Worm (Caenorhabditis elegans) whole organism, L1 larva: ENCODE results near the gene C03C10.7.

Source experiments
- F16B12.6 ChIP-seq: fragments of 150-350 bp; optimal IDR thresholded peaks from 2 replicates; lab custom pipeline; 2014; ENCODE audit warnings: missing biosample characterization, missing genetic modification characterization
- aha-1 ChIP-seq: fragments of 150-350 bp; optimal IDR thresholded peaks from 2 replicates; lab custom pipeline; 2014; ENCODE audit warnings: missing biosample characterization, missing genetic modification characterization
- ceh-82 ChIP-seq, 3 experiments: fragments of 150-350 bp in 1 of 3; sonication (generic microtip) in 2 of 3; optimal IDR thresholded peaks; 2 replicates each; lab custom pipeline; 2014 to 2017; ENCODE audit warnings: missing biosample characterization in 3 of 3, missing genetic modification characterization in 3 of 3
- ceh-88 ChIP-seq: fragments of 200-800 bp; sonication (Bioruptor generic); IDR thresholded peaks from 2 replicates; pipeline ENCODE4 v1.3.6; 2022; ENCODE audit warnings: missing genetic modification characterization, missing compliant biosample characterization
- dpl-1 ChIP-seq, 3 experiments: fragments of 150-350 bp in 2 of 3; sonication (generic microtip) in 1 of 3; optimal IDR thresholded peaks; 2 replicates each; lab custom pipeline; 2014 to 2017; ENCODE audit warnings: missing biosample characterization in 3 of 3, missing genetic modification characterization in 3 of 3, missing genetic modification reagents in 3 of 3
- dsc-1 ChIP-seq: sonication (generic microtip); optimal IDR thresholded peaks from 2 replicates; lab custom pipeline; 2016; ENCODE audit warnings: mild to moderate bottlenecking, missing genetic modification characterization, missing compliant biosample characterization
- efl-1 ChIP-seq, 4 experiments: fragments of 150-350 bp; optimal IDR thresholded peaks in 3 of 4; peaks in 1 of 4; 1 replicate in 1 of 4; 2 replicates in 3 of 4; lab custom pipeline; 2014; ENCODE audit warnings: missing biosample characterization in 2 of 4, missing genetic modification characterization in 2 of 4, missing genetic modification reagents in 2 of 4
- egl-13 ChIP-seq: sonication (generic microtip); optimal IDR thresholded peaks from 2 replicates; lab custom pipeline; 2016; ENCODE audit warnings: missing genotype, missing genetic modification reagents, missing genetic modification characterization, missing compliant biosample characterization
- egl-27 ChIP-seq, 2 experiments: fragments of 150-350 bp in 1 of 2; sonication (generic microtip); optimal IDR thresholded peaks; 3 replicates each; lab custom pipeline; 2017 to 2018; ENCODE audit warnings: missing biosample characterization in 2 of 2, missing genetic modification characterization in 2 of 2, missing genetic modification reagents in 2 of 2
- elt-2 ChIP-seq: sonication (generic microtip); optimal IDR thresholded peaks from 2 replicates; lab custom pipeline; 2016; ENCODE audit warnings: missing genetic modification characterization, mild to moderate bottlenecking, inconsistent platforms, missing compliant biosample characterization, missing genetic modification reagents
- elt-3 ChIP-seq, 6 experiments: fragments of 150-350 bp in 1 of 6; sonication (generic microtip); optimal IDR thresholded peaks; 2 replicates each; lab custom pipeline; 2017 to 2018; ENCODE audit warnings: missing biosample characterization in 6 of 6, missing genetic modification characterization in 6 of 6, inconsistent platforms in 1 of 6
- fkh-10 ChIP-seq: sonication (generic microtip); optimal IDR thresholded peaks from 2 replicates; lab custom pipeline; 2017; ENCODE audit warnings: missing biosample characterization, missing genetic modification reagents, missing genetic modification characterization
- fkh-4 ChIP-seq: sonication (generic microtip); optimal IDR thresholded peaks from 2 replicates; lab custom pipeline; 2016; ENCODE audit warnings: missing compliant biosample characterization, missing genetic modification characterization, borderline replicate concordance
- fkh-8 ChIP-seq: sonication (generic microtip); optimal IDR thresholded peaks from 2 replicates; lab custom pipeline; 2016; ENCODE audit warnings: mild to moderate bottlenecking, missing genetic modification characterization, missing compliant biosample characterization
- grh-1 ChIP-seq: fragments of 200-800 bp; sonication (Bioruptor generic); IDR thresholded peaks from 2 replicates; pipeline ENCODE4 v1.3.6; 2022; ENCODE audit warnings: missing genetic modification reagents, missing genetic modification characterization, missing compliant biosample characterization
- hlh-4 ChIP-seq: sonication (generic microtip); optimal IDR thresholded peaks from 2 replicates; lab custom pipeline; 2016; ENCODE audit warnings: mild to moderate bottlenecking, missing genetic modification characterization, missing compliant biosample characterization
- irx-1 ChIP-seq: sonication (generic microtip); optimal IDR thresholded peaks from 2 replicates; lab custom pipeline; 2016; ENCODE audit warnings: missing genetic modification characterization, missing compliant biosample characterization
- isw-1 ChIP-seq: fragments of 200-800 bp; sonication (Bioruptor generic); IDR thresholded peaks from 2 replicates; pipeline ENCODE4 v1.3.6; 2022; ENCODE audit warnings: missing genetic modification characterization, missing compliant biosample characterization
- lin-13 ChIP-seq: fragments of 150-350 bp; optimal IDR thresholded peaks from 2 replicates; lab custom pipeline; 2014; ENCODE audit warnings: missing biosample characterization, missing genetic modification reagents, missing genetic modification characterization
- lin-14 ChIP-seq: fragments of 200-800 bp; sonication (Bioruptor generic); optimal IDR thresholded peaks from 2 replicates; lab custom pipeline; 2018; ENCODE audit warnings: mild to moderate bottlenecking, missing genetic modification characterization, moderate library complexity, missing compliant biosample characterization
- lin-35 ChIP-seq, 2 experiments: fragments of 150-350 bp; optimal IDR thresholded peaks; 2 replicates each; lab custom pipeline; 2014; ENCODE audit warnings: missing biosample characterization in 2 of 2, missing genetic modification characterization in 2 of 2, missing genetic modification reagents in 2 of 2
- lir-3 ChIP-seq: sonication (generic microtip); optimal IDR thresholded peaks from 2 replicates; lab custom pipeline; 2016; ENCODE audit warnings: mild to moderate bottlenecking, missing genetic modification characterization, moderate library complexity, missing compliant biosample characterization; ENCODE audit not compliant: poor library complexity
- lsy-2 ChIP-seq, 2 experiments: fragments of 150-350 bp; optimal IDR thresholded peaks; 2 replicates each; lab custom pipeline; 2014; ENCODE audit warnings: missing biosample characterization in 2 of 2, missing genetic modification characterization in 2 of 2
- mdl-1 ChIP-seq, 2 experiments: fragments of 150-350 bp; optimal IDR thresholded peaks; 2 replicates each; lab custom pipeline; 2014 to 2017; ENCODE audit warnings: missing biosample characterization in 2 of 2, missing genetic modification characterization in 2 of 2, inconsistent platforms in 1 of 2
- nhr-11 ChIP-seq: fragments of 150-350 bp; optimal IDR thresholded peaks from 2 replicates; lab custom pipeline; 2014; ENCODE audit warnings: missing biosample characterization, missing genetic modification characterization
- nhr-19 ChIP-seq: fragments of 200-800 bp; sonication (Bioruptor generic); conservative IDR thresholded peaks from 2 replicates; pipeline ENCODE4 v1.3.6; 2022; ENCODE audit warnings: missing genetic modification characterization, missing compliant biosample characterization
- nhr-237 ChIP-seq: fragments of 150-350 bp; optimal IDR thresholded peaks from 2 replicates; lab custom pipeline; 2014; ENCODE audit warnings: missing biosample characterization, missing genetic modification characterization
- nhr-28 ChIP-seq: fragments of 150-350 bp; optimal IDR thresholded peaks from 2 replicates; lab custom pipeline; 2014; ENCODE audit warnings: missing biosample characterization, missing genetic modification characterization
- nhr-47 ChIP-seq: sonication (generic microtip); optimal IDR thresholded peaks from 2 replicates; lab custom pipeline; 2016; ENCODE audit warnings: mild to moderate bottlenecking, missing genetic modification characterization, moderate library complexity, missing compliant biosample characterization
- nhr-71 ChIP-seq: sonication (generic microtip); optimal IDR thresholded peaks from 2 replicates; lab custom pipeline; 2016; ENCODE audit warnings: mild to moderate bottlenecking, missing genetic modification characterization, moderate library complexity, missing compliant biosample characterization
- pax-3 ChIP-seq: fragments of 200-800 bp; sonication (Bioruptor generic); optimal IDR thresholded peaks from 2 replicates; lab custom pipeline; 2018; ENCODE audit warnings: mild to moderate bottlenecking, missing genetic modification characterization, moderate library complexity, missing compliant biosample characterization
- snu-23 ChIP-seq: sonication (generic microtip); optimal IDR thresholded peaks from 2 replicates; lab custom pipeline; 2016; ENCODE audit warnings: missing genetic modification characterization, missing compliant biosample characterization
- sptf-1 ChIP-seq: fragments of 150-350 bp; optimal IDR thresholded peaks from 2 replicates; lab custom pipeline; 2014; ENCODE audit warnings: missing biosample characterization, missing genetic modification characterization
- swsn-7 ChIP-seq: sonication (generic microtip); optimal IDR thresholded peaks from 2 replicates; lab custom pipeline; 2016; ENCODE audit warnings: missing genetic modification characterization, missing compliant biosample characterization
- tbx-2 ChIP-seq: sonication (generic microtip); optimal IDR thresholded peaks from 2 replicates; lab custom pipeline; 2016; ENCODE audit warnings: missing genetic modification characterization, missing compliant biosample characterization
- unc-62 ChIP-seq: fragments of 150-350 bp; optimal IDR thresholded peaks from 2 replicates; lab custom pipeline; 2014; ENCODE audit warnings: missing biosample characterization, missing genetic modification reagents, missing genetic modification characterization
- unc-86 ChIP-seq: sonication (generic microtip); optimal IDR thresholded peaks from 2 replicates; lab custom pipeline; 2016; ENCODE audit warnings: missing genetic modification characterization, missing compliant biosample characterization
- unc-98 ChIP-seq: fragments of 200-800 bp; sonication (Bioruptor generic); IDR thresholded peaks from 2 replicates; pipeline ENCODE4 v1.3.6; 2022; ENCODE audit warnings: missing genetic modification characterization, missing compliant biosample characterization
- xbp-1 ChIP-seq: sonication (generic microtip); optimal IDR thresholded peaks from 2 replicates; lab custom pipeline; 2016; ENCODE audit warnings: missing genetic modification characterization, missing compliant biosample characterization
- ztf-4 ChIP-seq: fragments of 150-350 bp; optimal IDR thresholded peaks from 2 replicates; lab custom pipeline; 2014; ENCODE audit warnings: missing biosample characterization, missing genetic modification characterization

The C03C10.7 gene

ce11 chrIII:4063724-4064123 is 32.1 kb upstream of the C03C10.7 start:
- TF ChIP-seq tbx-2 (tag; lab: Kevin White, UChicago): peak; percentile 60
- TF ChIP-seq ztf-4 (tag; lab: Kevin White, UChicago): no peak
- TF ChIP-seq isw-1 (GFP tag; lab: Robert Waterston, UW): peak; percentile 43
- peak; percentile 14 for TF ChIP-seq egl-13 (tag; lab: Kevin White, UChicago)
- TF ChIP-seq fkh-4: no peak
- no peak for TF ChIP-seq mdl-1 (tag; optimal IDR thresholded peaks at IDR 0.05; lab: Kevin White, UChicago)
- TF ChIP-seq grh-1 (GFP tag; lab: Robert Waterston, UW): no peak
- TF ChIP-seq nhr-11 (tag; lab: Kevin White, UChicago): no peak
- TF ChIP-seq ceh-82 (tag; optimal IDR thresholded peaks at IDR 0.05; lab: Kevin White, UChicago): peak in 2 of 3 experiments; percentile 32 to 87
- peak in 1 of 3 experiments; percentile 39 for TF ChIP-seq dpl-1 (GFP tag; optimal IDR thresholded peaks at IDR 0.05; lab: Kevin White, UChicago)
- TF ChIP-seq hlh-4 (tag; lab: Kevin White, UChicago): no peak
- TF ChIP-seq fkh-10 (GFP tag; lab: Kevin White, UChicago): peak; percentile 15
- no peak for TF ChIP-seq unc-62 (GFP tag; lab: Kevin White, UChicago)
- peak; percentile 40 for TF ChIP-seq nhr-47 (tag; lab: Kevin White, UChicago)
- peak in 1 of 2 experiments; percentile 50 for TF ChIP-seq lin-35 (GFP tag; optimal IDR thresholded peaks at IDR 0.05; lab: Kevin White, UChicago)
- peak; percentile 15 for TF ChIP-seq F16B12.6 (tag; lab: Kevin White, UChicago)
- peak in 1 of 2 experiments; percentile 49 for TF ChIP-seq lsy-2 (tag; optimal IDR thresholded peaks at IDR 0.05; lab: Kevin White, UChicago)
- TF ChIP-seq fkh-8 (tag; lab: Kevin White, UChicago): peak; percentile 72
- TF ChIP-seq swsn-7 (tag; lab: Kevin White, UChicago): peak; percentile 58
- TF ChIP-seq efl-1 (optimal IDR thresholded peaks at IDR 0.05; lab: Kevin White, UChicago): peak; percentile 22 to 24
- TF ChIP-seq efl-1 (GFP tag; optimal IDR thresholded peaks at IDR 0.05 in 1 of 2; lab: Kevin White, UChicago): no peak
- TF ChIP-seq nhr-28 (tag; lab: Kevin White, UChicago): no peak
- TF ChIP-seq xbp-1: peak; percentile 26
- peak; percentile 49 for TF ChIP-seq nhr-71 (tag; lab: Kevin White, UChicago)
- no peak for TF ChIP-seq irx-1
- TF ChIP-seq nhr-19 (GFP tag; lab: Robert Waterston, UW): no peak
- no peak for TF ChIP-seq lin-13 (GFP tag; lab: Kevin White, UChicago)
- TF ChIP-seq pax-3 (tag; lab: Kevin White, UChicago): no peak
- TF ChIP-seq unc-86 (tag; lab: Kevin White, UChicago): peak; percentile 67
- TF ChIP-seq nhr-237 (tag; lab: Kevin White, UChicago): no peak
- peak; percentile 94 for TF ChIP-seq lin-14 (GFP tag; lab: Kevin White, UChicago)
- TF ChIP-seq lir-3: no peak
- no peak for TF ChIP-seq ceh-88
- peak; percentile 11 for TF ChIP-seq dsc-1 (tag; lab: Kevin White, UChicago)
- TF ChIP-seq sptf-1 (tag; lab: Kevin White, UChicago): no peak
- peak; percentile 49 for TF ChIP-seq snu-23
- no peak for TF ChIP-seq egl-27 (tag; optimal IDR thresholded peaks at IDR 0.05; lab: Kevin White, UChicago)
- TF ChIP-seq, all 84 proteins: peak for 19

ce11 chrIII:4066333-4066732 is 29.5 kb upstream of the C03C10.7 start, which contains the start of gene unc-79:
Gene unc-79 (plus strand): TSS chrIII:4066633.
- no peak for TF ChIP-seq elt-2
- TF ChIP-seq efl-1 (optimal IDR thresholded peaks at IDR 0.05; lab: Kevin White, UChicago): no peak
- TF ChIP-seq efl-1 (GFP tag; optimal IDR thresholded peaks at IDR 0.05 in 1 of 2; lab: Kevin White, UChicago): peak in 1 of 2 experiments; percentile 64
- TF ChIP-seq elt-3 (tag; optimal IDR thresholded peaks at IDR 0.05; lab: Kevin White, UChicago): no peak
- no peak for TF ChIP-seq aha-1 (tag; lab: Kevin White, UChicago)
- no peak for TF ChIP-seq irx-1
- TF ChIP-seq lsy-2 (tag; optimal IDR thresholded peaks at IDR 0.05; lab: Kevin White, UChicago): no peak
- TF ChIP-seq unc-98: no peak
